Worm (Caenorhabditis elegans) whole organism, midembryonic: ENCODE data around the gene F10C1.3.

ENCODE experiments used
- flt-1 ChIP-seq: fragments of 200-800 bp; sonication (Bioruptor generic); IDR thresholded peaks from 2 replicates; pipeline ENCODE4 v1.3.6; 2022; ENCODE audit warnings: missing genetic modification characterization, missing compliant biosample characterization
- med-1 ChIP-seq: sonication (generic microtip); optimal IDR thresholded peaks from 2 replicates; lab custom pipeline; 2017; ENCODE audit warnings: missing genetic modification characterization, mild to moderate bottlenecking, missing compliant biosample characterization, antibody characterized with exemption, missing genetic modification reagents; ENCODE audit not compliant: insufficient read depth
- ref-1 ChIP-seq: fragments of 200-800 bp; sonication (Bioruptor generic); conservative IDR thresholded peaks from 2 replicates; pipeline ENCODE4 v1.3.6; 2022; ENCODE audit warnings: missing genetic modification reagents, missing genetic modification characterization, missing compliant biosample characterization
- ztf-23 ChIP-seq: fragments of 200-800 bp; sonication (Bioruptor generic); IDR thresholded peaks from 2 replicates; pipeline ENCODE4 v1.3.6; 2022; ENCODE audit warnings: missing genetic modification reagents, missing genetic modification characterization, missing compliant biosample characterization
- ztf-29 ChIP-seq: fragments of 200-800 bp; sonication (Bioruptor generic); IDR thresholded peaks from 2 replicates; pipeline ENCODE4 v1.3.6; 2022; ENCODE audit warnings: missing genetic modification reagents, missing genetic modification characterization, missing compliant biosample characterization

DNA sequence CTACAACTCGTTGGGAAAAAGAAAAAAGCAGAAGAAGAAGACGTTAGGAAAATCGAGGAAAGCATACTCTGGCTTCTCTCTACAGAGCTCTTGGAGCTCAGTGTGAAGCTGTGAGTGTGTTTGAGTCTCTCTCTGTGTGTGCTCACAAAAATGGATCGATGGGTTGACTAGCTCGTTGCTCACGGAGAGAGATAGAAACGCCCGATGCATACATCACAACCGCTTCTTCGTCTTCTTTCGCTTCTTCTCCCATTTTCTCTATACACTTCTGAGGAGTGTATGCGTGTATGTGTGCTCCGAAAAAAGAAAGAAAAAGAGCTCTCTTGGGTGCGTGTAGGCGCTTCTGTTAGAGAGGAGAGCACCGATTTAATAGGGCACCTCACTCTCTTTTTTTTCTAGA lies 32.5 kb downstream of the F10C1.3 start:
- TF ChIP-seq flt-1 (GFP tag; lab: Robert Waterston, UW): no peak
- no peak for TF ChIP-seq ref-1 (GFP tag; lab: Robert Waterston, UW)
- no peak for TF ChIP-seq med-1 (GFP tag; lab: Kevin White, UChicago)
- no peak for TF ChIP-seq ztf-23 (GFP tag; lab: Robert Waterston, UW)
- no peak for TF ChIP-seq ztf-29
